Fruit fly (Drosophila melanogaster) whole organism, prepupa: ENCODE results near the gene CG32374.

ENCODE experiments used
- CG11294 ChIP-seq: fragments of 200-800 bp; sonication (Bioruptor generic); IDR thresholded peaks from 2 replicates; pipeline ENCODE4 v1.3.6; 2022; ENCODE audit warnings: missing biosample characterization, missing genetic modification characterization
- CG6808 ChIP-seq: fragments of 200-800 bp; sonication (Bioruptor generic); optimal IDR thresholded peaks from 3 replicates; lab custom pipeline; 2017; ENCODE audit warnings: missing biosample characterization, missing genetic modification characterization, mild to moderate bottlenecking, moderate library complexity, missing genetic modification reagents
- Hr39 ChIP-seq: fragments of 200-800 bp; sonication (Bioruptor generic); optimal IDR thresholded peaks from 2 replicates; lab custom pipeline; 2016; ENCODE audit warnings: missing biosample characterization, missing genetic modification characterization
- Lpt ChIP-seq: fragments of 200-800 bp; sonication (Bioruptor generic); optimal IDR thresholded peaks from 3 replicates; lab custom pipeline; 2016; ENCODE audit warnings: missing biosample characterization, missing genetic modification characterization
- OdsH ChIP-seq: fragments of 200-800 bp; sonication (Bioruptor generic); optimal IDR thresholded peaks from 3 replicates; lab custom pipeline; 2016; ENCODE audit warnings: missing biosample characterization, missing genetic modification characterization
- Smox ChIP-seq: fragments of 200-800 bp; sonication (Bioruptor generic); optimal IDR thresholded peaks from 3 replicates; lab custom pipeline; 2016; ENCODE audit warnings: missing biosample characterization, missing genetic modification characterization
- acj6 ChIP-seq: fragments of 200-800 bp; sonication (Bioruptor generic); optimal IDR thresholded peaks from 3 replicates; lab custom pipeline; 2016; ENCODE audit warnings: missing biosample characterization, missing genetic modification characterization
- fd85E ChIP-seq: fragments of 200-800 bp; sonication (Bioruptor generic); optimal IDR thresholded peaks from 3 replicates; lab custom pipeline; 2016; ENCODE audit warnings: missing biosample characterization, missing genetic modification characterization
- net ChIP-seq: fragments of 200-800 bp; sonication (Bioruptor generic); optimal IDR thresholded peaks from 3 replicates; lab custom pipeline; 2016; ENCODE audit warnings: missing biosample characterization, missing genetic modification characterization

DNA sequence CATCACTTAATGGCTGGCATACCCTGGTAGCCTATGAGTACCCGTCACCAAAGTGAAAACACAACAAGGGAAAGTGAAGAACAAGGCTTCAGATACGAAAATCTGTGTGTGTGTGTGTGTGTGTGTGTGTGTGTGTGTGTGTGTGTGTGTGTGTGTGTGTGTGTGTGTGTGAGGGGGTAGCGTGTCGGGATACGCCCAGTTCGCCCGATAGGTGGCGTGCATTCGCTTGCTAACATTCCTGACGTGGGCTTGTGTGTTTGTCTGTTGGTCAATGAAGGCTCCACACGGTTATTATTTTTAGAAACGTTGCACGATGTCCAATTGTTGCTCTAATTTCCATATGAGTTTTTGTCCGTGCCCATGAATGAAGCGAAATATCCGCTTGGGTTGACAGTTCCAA is 19.6 kb upstream of the CG32374 start:
- TF ChIP-seq net (GFP tag; lab: Kevin White, UChicago) (no peak), Hr39 (GFP tag; lab: Kevin White, UChicago) (no peak), CG6808 (no peak), acj6 (GFP tag; lab: Kevin White, UChicago) (no peak), fd85E (no peak), Lpt (GFP tag; lab: Kevin White, UChicago) (no peak), OdsH (no peak), CG11294 (GFP tag; lab: Robert Waterston, UW) (no peak), Smox (GFP tag; lab: Kevin White, UChicago) (no peak)
